Worm (Caenorhabditis elegans) whole organism, L3 larva: ENCODE results near the gene T06E4.21.

ENCODE experiments used
- aly-2 ChIP-seq: fragments of 150-350 bp; optimal IDR thresholded peaks from 2 replicates; lab custom pipeline; 2014; ENCODE audit warnings: missing biosample characterization, missing genetic modification characterization
- elt-2 ChIP-seq: sonication (generic microtip); optimal IDR thresholded peaks from 2 replicates; lab custom pipeline; 2016; ENCODE audit warnings: missing genetic modification reagents, mild to moderate bottlenecking, missing genetic modification characterization, missing compliant biosample characterization
- nhr-12 ChIP-seq: fragments of 150-350 bp; optimal IDR thresholded peaks from 2 replicates; lab custom pipeline; 2014; ENCODE audit warnings: missing biosample characterization, missing genetic modification characterization
- unc-62 ChIP-seq: fragments of 150-350 bp; sonication (generic microtip); optimal IDR thresholded peaks from 4 replicates; lab custom pipeline; 2014; ENCODE audit warnings: missing biosample characterization, missing genetic modification reagents, missing genetic modification characterization
- ztf-11 ChIP-seq: fragments of 150-350 bp; optimal IDR thresholded peaks from 2 replicates; lab custom pipeline; 2014; ENCODE audit warnings: missing biosample characterization, missing genetic modification characterization
- ztf-4 ChIP-seq: fragments of 150-350 bp; optimal IDR thresholded peaks from 2 replicates; lab custom pipeline; 2014; ENCODE audit warnings: missing biosample characterization, missing genetic modification characterization

- TF ChIP-seq aly-2 (no peak), unc-62 (no peak), ztf-4 (tag; lab: Kevin White, UChicago) (no peak), nhr-12 (tag; lab: Kevin White, UChicago) (no peak), elt-2 (tag; lab: Kevin White, UChicago) (no peak), ztf-11 (tag; lab: Kevin White, UChicago) (no peak)
Observed at ce11 chrV:9615725-9616124, 35.7 kb upstream of the T06E4.21 start, which contains the start of gene pqn-63.
